Fruit fly (Drosophila melanogaster) whole organism, embryonic: Measurements from ENCODE around the gene CG14642.

Experiments used
- Atf6 ChIP-seq: fragments of 200-800 bp; sonication (Bioruptor generic); IDR thresholded peaks from 2 replicates; pipeline ENCODE4 v1.3.6; 2022; ENCODE audit warnings: missing biosample characterization, missing genetic modification characterization
- Blimp-1 ChIP-seq: fragments of 200-800 bp; sonication (Bioruptor generic); optimal IDR thresholded peaks from 3 replicates; lab custom pipeline; 2018; ENCODE audit warnings: missing biosample characterization, missing genetic modification characterization, mild to moderate bottlenecking, moderate library complexity, missing genetic modification reagents
- CG11093 ChIP-seq: fragments of 200-800 bp; sonication (Bioruptor generic); IDR thresholded peaks from 3 replicates; pipeline ENCODE4 v1.3.6; 2022; ENCODE audit warnings: missing biosample characterization, missing genetic modification characterization
- CG17385 ChIP-seq: fragments of 200-800 bp; sonication (Bioruptor generic); optimal IDR thresholded peaks from 3 replicates; lab custom pipeline; 2018; ENCODE audit warnings: missing biosample characterization, mild to moderate bottlenecking, missing genetic modification characterization
- CG6854 ChIP-seq: fragments of 200-800 bp; sonication (Bioruptor generic); optimal IDR thresholded peaks from 3 replicates; lab custom pipeline; 2017; ENCODE audit warnings: missing biosample characterization, mild to moderate bottlenecking, missing genetic modification characterization
- CG8478 ChIP-seq: fragments of >200 bp; optimal IDR thresholded peaks from 2 replicates; lab custom pipeline; 2018
- CTCF ChIP-seq: fragments of 200-800 bp; sonication (Bioruptor generic); optimal IDR thresholded peaks from 2 replicates; lab custom pipeline; 2017; ENCODE audit warnings: missing biosample characterization, mild to moderate bottlenecking, missing genetic modification characterization, moderate library complexity
- chn ChIP-seq: fragments of 200-800 bp; sonication (Bioruptor generic); optimal IDR thresholded peaks from 2 replicates; lab custom pipeline; 2016; ENCODE audit warnings: missing biosample characterization, missing genetic modification characterization
- emc ChIP-seq: fragments of 200-800 bp; sonication (Bioruptor generic); optimal IDR thresholded peaks from 2 replicates; lab custom pipeline; 2016; ENCODE audit warnings: missing biosample characterization, missing genetic modification characterization
- pan ChIP-seq, 4 experiments: fragments of >200 bp in 3 of 4; fragments of 200-800 bp in 1 of 4; sonication (Bioruptor generic) in 1 of 4; optimal IDR thresholded peaks in 3 of 4; IDR thresholded peaks in 1 of 4; 2 replicates each; pipeline versions ENCODE4 v1.3.6 to Lab custom; 2017 to 2022; ENCODE audit warnings: missing biosample characterization in 2 of 4, missing genetic modification characterization in 2 of 4, mixed read lengths in 1 of 4

- TF ChIP-seq emc = no peak
- no peak for TF ChIP-seq CG8478 (lab: Kevin White, UChicago)
- no peak for TF ChIP-seq CG6854 (GFP tag; lab: Kevin White, UChicago)
- TF ChIP-seq chn (GFP tag; lab: Kevin White, UChicago) = no peak
- no peak for TF ChIP-seq pan (optimal IDR thresholded peaks at IDR 0.05; lab: Kevin White, UChicago)
- TF ChIP-seq pan (GFP tag; optimal IDR thresholded peaks at IDR 0.05 in 1 of 2, IDR thresholded peaks at IDR 0.05 in 1 of 2) = no peak
- no peak for TF ChIP-seq Blimp-1 (GFP tag; lab: Kevin White, UChicago)
- TF ChIP-seq CTCF (GFP tag; lab: Kevin White, UChicago) = no peak
- TF ChIP-seq CG17385 (GFP tag; lab: Kevin White, UChicago) = no peak
- no peak for TF ChIP-seq CG11093
- no peak for TF ChIP-seq Atf6 (GFP tag; lab: Robert Waterston, UW)
Measured at dm6 chr3R:4234991-4235553, 7.4 kb downstream of the CG14642 start, which contains the start of gene Gel.
